Worm (Caenorhabditis elegans): Measurements from ENCODE around the gene mab-10.

DNA sequence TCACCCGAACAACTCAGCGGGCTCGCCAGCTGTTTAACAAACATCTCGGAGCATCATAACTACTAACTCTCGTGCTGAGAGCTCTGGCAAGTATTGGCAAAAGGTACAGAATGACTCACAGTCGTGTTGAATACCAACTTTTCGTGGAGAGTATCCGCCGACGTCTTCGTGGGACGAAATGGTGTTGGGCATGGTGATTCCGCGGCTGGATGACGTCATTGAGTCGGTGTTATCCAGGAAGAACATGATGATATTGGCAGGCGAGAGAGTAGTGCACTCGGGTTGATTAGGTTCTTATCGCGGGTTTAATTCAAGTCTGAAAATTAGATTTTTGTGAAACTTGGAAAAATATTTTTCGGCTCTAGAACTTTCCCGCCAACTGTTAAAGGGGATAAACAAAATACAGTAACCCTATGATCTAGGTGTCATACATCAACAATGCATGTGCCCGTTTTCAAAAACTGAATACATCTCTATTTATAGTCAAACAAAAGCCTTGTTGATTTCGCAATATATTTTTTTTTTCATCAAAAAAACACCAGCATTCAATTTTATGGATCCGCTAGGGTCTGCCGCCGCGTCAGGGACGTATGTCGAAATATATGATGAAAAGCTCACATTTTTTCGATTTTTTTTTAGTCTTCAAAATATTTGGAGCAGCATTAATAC is 25.6 kb downstream of the mab-10 start:
- no peak for TF ChIP-seq snpc-4 (tag; optimal IDR thresholded peaks at IDR 0.05)
- TF ChIP-seq nhr-237 (tag; optimal IDR thresholded peaks at IDR 0.05), result no peak

Measured in whole organism, L2 larva.